Worm (Caenorhabditis elegans): ENCODE results near the gene try-12.

Gene try-12

DNA sequence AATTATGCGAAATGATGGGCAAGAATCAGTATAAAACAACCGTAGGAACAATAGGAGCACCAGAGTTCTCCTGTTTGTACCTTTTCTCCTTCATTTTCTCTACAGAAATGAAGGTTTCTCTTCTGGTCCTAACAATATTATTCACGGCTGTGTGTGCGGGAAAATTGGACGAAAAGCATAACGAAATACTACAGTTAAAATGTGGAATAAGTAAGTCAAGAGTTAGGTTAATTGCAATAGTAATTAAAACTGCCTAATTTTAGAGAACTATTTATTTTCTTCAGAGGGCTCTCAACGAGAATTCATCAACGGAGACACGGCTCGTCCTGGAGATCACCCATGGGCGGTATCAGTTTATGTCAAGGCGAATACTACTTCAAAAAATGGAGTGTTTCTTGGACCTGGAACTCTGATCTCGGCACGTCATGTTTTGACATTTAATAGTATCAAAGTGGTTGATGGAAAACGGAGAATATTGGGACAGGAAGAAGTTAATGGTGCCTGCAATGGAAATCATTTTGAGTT, at the start of gene try-12:
try-12 (plus strand) TSS at position 51 of the 525 bp plus-strand sequence.
- no peak for TF ChIP-seq unc-62 (GFP tag; optimal IDR thresholded peaks at IDR 0.05)

DNA sequence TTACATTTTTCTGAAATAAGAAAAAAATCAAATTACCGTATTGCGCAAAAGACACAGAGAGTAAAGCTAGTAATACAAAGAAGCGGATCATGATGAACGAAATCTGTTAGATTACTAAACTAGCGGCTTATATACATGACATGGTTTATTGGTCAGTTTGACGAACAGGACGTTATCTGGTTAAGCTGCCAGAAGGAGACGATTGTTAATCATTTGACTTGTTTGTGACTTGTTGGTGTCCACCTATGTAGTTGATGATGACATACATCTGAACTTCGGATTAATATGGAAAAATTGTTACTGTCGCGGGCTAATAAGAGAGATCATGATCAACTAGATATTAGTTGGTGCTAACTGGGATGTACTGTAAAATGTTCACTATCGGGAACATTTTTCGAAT, 49.1 kb upstream of the try-12 start, which contains the start of gene cnc-9:
cnc-9 (minus strand) TSS at position 101 of the 400 bp plus-strand sequence.
- TF ChIP-seq unc-62 (GFP tag; optimal IDR thresholded peaks at IDR 0.05), result no peak

DNA sequence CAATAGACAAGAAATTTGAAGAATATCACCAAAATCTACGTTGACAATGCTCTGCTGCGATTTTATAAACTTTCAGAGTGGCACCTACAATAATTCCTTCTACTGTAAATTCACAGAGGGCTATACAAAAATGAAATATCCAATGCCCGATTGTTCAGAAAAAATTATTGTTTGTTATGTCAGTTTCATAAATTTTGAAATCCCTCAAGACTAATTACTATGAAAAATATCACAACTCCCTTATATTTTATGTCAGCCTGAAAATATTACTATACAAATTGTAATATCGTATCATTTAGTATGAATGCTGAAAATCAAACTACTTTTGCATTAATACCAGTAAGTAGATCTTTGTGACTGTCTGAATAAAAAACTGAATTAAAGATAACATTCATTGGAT, 48.6 kb upstream of the try-12 start, which contains the start of gene srx-60:
srx-60 (plus strand) TSS at position 301 of the 400 bp plus-strand sequence.
- TF ChIP-seq unc-62 (GFP tag; optimal IDR thresholded peaks at IDR 0.05), result no peak

DNA sequence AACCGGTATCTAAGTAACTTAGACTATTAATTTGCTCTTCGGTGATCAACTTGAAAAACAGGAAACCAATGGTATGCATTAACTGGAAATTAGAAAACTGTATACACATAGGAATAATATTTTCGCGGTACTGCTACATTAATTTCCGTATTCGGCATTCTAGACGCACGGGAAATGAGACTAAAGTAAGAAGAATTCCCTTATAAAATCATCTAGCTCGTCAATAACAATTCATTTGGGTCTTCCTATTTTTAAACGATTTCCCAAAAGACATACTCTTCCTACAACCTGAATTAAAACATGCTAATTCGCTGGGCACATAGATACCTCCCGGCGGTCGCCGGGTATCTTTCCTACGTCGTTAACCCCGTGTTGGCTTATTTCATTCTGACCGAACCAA, 46.8 kb upstream of the try-12 start, which contains the start of gene srj-13:
srj-13 (plus strand) TSS at position 301 of the 400 bp plus-strand sequence.
- no peak for TF ChIP-seq unc-62 (GFP tag; optimal IDR thresholded peaks at IDR 0.05)

DNA sequence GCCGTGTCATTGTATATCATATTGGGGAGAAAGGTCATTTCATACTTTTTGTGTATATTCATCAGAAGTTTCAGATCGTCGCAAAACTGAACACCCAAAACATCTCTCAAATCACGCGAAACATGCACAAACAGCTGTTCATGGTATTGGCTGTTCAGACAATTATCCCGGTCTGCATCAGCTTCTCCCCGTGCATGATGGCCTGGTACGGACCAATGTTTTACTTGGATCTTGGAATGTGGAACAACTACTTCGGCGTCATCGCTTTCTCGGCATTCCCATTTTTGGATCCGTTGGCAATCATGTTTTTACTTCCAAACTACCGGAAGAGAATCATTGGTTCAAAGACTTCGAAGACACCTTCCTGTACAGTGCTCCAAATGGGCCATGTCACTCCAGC, 45.7 kb upstream of the try-12 start:
- TF ChIP-seq unc-62 (GFP tag; optimal IDR thresholded peaks at IDR 0.05), result no peak

DNA sequence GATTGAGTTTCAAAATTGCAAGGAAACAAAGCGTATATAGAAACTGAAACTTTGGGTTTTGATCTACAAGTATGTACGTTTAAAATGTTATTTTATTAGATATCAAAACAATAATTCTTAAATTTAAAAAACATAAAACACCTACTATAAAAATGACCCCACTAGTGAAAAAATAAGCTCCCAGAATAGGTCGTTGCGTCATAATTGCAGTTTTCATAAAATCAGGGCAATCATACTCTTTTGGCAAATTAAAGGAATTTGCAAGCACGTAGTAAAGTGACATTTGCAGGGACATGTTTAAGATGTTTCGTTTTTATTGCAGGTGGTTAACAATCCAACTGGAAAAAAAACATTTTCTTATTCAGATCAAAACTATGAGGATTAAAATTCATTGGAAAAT, 40.6 kb upstream of the try-12 start, which contains the start of gene srt-6:
srt-6 (minus strand) TSS at position 295 of the 400 bp plus-strand sequence.
- TF ChIP-seq unc-62 (GFP tag; optimal IDR thresholded peaks at IDR 0.05), result no peak

DNA sequence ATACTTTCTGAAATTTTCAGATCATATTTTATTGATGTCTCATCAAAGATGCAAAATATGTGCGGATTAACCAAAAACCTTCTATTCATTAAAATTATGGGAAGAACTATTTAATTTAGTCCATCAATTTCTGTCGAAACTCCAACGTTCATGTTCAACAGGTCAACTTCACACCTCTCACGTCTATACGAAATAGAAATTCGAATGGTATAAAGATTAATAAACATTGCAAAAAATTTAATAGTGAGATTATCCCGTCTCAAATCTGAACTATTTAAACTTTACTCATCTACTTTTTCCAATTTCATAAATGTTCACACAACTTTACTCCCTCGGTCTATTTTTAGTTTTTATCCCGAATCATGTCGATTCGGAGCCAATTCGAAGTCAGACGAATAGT, 39.6 kb upstream of the try-12 start, which contains the start of gene R13D7.2:
R13D7.2 (plus strand) TSS at position 301 of the 400 bp plus-strand sequence.
- TF ChIP-seq unc-62 (GFP tag; optimal IDR thresholded peaks at IDR 0.05), result no peak

DNA sequence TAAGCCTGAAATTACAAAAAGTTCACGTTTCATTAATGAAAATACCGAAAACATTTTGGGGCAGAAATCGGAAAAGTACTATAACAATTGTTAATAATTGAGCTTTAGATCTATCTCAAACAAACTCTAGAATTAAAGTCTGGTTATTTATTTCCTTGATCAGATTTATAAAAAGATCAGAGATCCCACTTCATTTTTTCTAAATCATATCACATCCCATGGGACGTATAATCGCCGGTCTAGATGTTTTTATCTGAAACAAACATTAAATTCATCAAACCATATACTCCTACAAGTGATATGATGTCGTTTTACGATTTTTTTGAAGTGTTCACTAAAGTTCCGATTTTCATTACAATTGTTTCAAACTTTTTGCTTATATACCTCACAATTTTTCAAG, 37.5 kb upstream of the try-12 start, which contains the start of gene str-41:
str-41 (plus strand) TSS at position 301 of the 400 bp plus-strand sequence.
- TF ChIP-seq unc-62 (GFP tag; optimal IDR thresholded peaks at IDR 0.05), result no peak

DNA sequence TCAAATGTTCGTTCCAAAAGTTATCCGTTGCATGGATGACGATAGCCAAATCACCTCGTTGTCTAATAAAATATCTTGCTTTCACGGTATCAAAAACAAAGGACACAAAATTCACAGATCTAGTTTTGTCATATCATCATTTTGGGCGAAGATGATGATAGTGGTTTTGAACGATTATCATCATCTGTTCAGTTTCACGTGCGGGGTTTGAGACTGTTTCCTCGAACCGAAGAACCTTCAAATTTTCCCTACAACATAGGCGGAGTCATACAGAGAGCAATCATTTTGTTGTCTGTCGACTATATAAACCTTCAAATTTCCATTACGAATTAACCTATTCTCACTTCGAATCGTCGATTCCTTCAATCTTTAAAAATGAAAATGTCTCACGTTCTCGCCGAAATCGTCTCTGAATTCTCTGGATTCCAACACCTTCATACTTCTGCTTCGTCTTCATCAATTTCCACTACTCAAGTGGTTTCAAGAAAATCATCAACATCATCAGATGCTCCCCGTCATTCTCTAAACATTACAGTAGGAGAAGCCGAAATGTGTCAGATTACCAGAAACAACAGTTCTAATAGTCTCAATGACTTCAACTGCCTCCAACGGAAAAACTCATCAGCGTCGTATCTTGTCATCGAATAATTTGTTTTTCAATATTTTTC, 35.9 kb upstream of the try-12 start, which contains the start of gene F18E3.11:
F18E3.11 (plus strand) TSS at position 376 of the 668 bp plus-strand sequence.
- TF ChIP-seq unc-62 (GFP tag; optimal IDR thresholded peaks at IDR 0.05), result no peak

DNA sequence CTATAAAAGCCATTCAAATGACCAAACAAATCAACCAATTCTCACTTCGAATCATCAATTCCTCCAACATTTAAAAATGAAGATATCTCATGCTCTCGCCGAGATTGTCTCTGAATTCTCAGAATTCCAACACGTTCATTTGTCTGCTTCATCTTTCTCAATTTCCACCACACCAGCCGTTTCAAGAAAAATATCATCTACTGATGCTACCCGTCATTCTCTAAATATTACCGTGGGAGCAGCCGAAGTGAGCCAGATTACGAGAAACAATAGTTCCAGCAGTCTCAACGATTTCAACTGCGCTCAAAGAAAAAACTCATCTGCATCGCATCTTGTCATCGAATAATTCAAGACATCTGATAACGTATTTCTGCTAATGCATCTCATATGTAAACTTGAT, 34.2 kb upstream of the try-12 start, which contains the start of gene F18E3.12:
F18E3.12 (plus strand) TSS at position 77 of the 400 bp plus-strand sequence.
- no peak for TF ChIP-seq unc-62 (GFP tag; optimal IDR thresholded peaks at IDR 0.05)

DNA sequence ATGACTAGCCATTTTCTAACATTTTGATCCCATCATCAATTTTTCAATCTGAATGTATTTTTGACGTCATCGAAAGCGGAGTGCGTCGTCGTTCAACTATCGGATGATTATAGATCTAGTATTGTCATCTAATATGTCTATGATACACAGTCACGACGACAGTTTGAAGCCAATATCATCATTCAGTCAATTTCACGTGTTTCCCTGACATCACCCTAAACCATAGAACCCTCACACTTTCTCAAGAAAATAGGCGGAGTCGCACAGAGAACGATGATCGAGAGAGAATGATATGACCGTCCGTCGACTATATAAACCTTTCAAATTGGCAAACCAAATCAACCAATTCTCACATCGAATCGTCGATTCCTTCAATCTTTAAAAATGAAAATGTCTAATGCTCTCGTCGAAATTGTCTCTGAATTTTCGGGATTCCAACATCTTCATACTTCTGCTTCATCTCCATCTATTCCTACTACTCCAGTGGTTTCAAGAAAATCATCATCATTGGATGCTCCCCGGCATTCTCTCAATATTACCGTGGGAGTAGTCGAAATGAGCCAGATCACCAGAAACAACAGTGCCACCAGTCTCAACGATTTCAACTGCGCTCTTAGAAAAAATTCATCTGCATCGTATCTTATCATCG, 33.2 kb upstream of the try-12 start, which contains the start of gene F18E3.13:
F18E3.13 (plus strand) TSS at position 385 of the 649 bp plus-strand sequence.
- TF ChIP-seq unc-62 (GFP tag; optimal IDR thresholded peaks at IDR 0.05), result no peak

DNA sequence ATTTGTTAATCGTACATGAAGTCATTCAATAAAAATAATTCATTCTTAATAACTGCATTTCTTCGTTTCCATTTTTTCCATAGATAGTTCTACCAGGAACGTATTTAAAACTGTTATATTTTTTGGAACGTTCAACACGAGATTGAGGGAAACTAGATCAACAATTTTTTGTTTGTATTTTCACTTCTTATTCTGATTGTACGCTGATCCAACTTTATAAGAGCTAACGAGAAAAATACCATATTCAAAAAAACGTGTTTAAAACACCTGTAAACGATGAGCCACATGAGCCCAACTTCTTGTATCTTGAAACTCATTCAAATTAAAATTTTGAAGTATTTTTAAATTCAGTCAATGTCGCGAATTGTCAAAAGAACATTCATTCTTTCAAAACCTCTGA, 32.6 kb upstream of the try-12 start:
- no peak for TF ChIP-seq unc-62 (GFP tag; optimal IDR thresholded peaks at IDR 0.05)

DNA sequence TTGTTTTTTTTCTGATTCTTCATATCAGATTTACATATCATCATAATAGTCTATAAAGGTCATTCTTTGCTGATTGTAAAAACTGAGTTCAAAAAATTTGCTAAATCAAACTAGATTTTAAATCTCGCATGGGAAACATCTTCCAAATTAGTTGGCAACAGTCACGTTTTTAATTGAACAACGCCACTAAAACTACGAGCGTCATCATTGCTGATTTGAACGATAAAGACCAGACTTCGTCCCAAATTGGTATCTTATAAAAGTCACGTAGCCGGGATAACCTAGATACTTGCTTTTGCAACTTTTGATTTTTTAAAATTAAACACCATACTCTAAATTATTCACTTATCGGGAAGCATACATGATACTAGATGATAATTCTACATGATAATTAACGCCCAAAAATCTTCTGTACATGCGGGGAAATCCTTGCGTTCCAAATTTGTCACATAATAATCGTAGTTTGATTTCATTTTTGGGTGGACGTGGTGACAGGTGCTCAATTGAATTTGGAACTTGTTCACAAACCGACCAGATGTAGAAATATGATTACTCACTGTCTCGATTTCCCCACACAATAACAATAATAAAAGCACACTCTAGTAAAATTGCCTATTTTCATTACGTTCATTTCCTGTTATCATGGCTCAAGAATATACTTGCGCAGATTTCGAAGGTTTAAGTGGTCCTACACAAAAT, 32.0 kb upstream of the try-12 start, which contains the start of gene srw-67:
srw-67 (plus strand) TSS at position 643 of the 699 bp plus-strand sequence.
- TF ChIP-seq unc-62 (GFP tag; optimal IDR thresholded peaks at IDR 0.05), result no peak

DNA sequence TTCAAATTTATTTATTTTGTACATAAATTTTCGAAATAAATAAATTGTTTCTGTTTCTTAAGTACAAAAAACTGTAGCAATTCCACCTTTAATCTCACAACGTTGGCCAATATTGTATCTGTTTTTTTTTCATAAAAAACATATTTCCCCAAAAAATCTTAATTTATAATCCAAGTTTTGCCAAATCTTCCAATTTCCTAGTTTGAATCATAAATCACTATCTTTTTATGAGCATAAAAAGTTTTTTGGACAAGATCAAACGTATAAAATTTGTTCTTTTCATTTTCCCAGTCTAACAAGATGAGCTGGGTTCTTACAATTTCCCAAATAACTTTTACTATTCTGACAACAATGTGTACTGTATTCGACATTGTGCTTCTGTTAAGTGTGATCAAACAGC, 29.0 kb upstream of the try-12 start, which contains the start of gene srxa-4:
srxa-4 (plus strand) TSS at position 301 of the 400 bp plus-strand sequence.
- no peak for TF ChIP-seq unc-62 (GFP tag; optimal IDR thresholded peaks at IDR 0.05)

DNA sequence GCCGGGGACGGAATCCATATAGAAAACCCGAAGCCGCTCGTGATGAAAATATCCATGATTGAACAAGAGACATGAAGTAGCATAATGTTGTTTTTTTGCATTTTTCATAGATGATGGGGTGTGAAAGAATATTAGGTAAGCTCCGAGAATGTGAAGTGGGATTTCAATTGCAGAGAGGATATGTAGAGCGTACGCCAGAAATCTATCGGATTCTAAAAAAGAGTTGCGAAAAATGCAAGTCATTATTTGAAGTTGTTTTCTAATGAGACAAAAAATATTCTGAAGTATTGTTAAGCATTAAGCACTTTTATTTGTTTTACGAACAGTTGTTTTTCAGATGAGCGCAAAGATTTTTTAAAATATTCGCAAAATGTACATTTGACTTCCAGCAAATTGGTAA, 24.8 kb upstream of the try-12 start, which contains the start of gene F18E3.10:
F18E3.10 (minus strand) TSS at position 101 of the 400 bp plus-strand sequence.
- no peak for TF ChIP-seq unc-62 (GFP tag; optimal IDR thresholded peaks at IDR 0.05)

All from whole organism, dauer.